Fruit fly (Drosophila melanogaster) whole organism, wandering third instar larva: ENCODE data around the gene Papst2.

ENCODE experiments used
- Abd-B ChIP-seq: fragments of >200 bp; optimal IDR thresholded peaks from 2 replicates; lab custom pipeline; 2017; ENCODE audit warnings: missing biosample characterization, missing genetic modification characterization
- CG32264 ChIP-seq: fragments of 200-800 bp; sonication (Bioruptor generic); optimal IDR thresholded peaks from 2 replicates; lab custom pipeline; 2016; ENCODE audit warnings: missing biosample characterization, missing genetic modification characterization
- CG9705 ChIP-seq: fragments of 200-800 bp; sonication (Bioruptor generic); optimal IDR thresholded peaks from 2 replicates; lab custom pipeline; 2018; ENCODE audit warnings: missing biosample characterization, mild to moderate bottlenecking, missing genetic modification characterization
- CrebA ChIP-seq: fragments of 200-800 bp; sonication (Bioruptor generic); optimal IDR thresholded peaks from 2 replicates; lab custom pipeline; 2016; ENCODE audit warnings: missing biosample characterization, mild to moderate bottlenecking, missing genetic modification characterization, borderline replicate concordance
- Dfd ChIP-seq: fragments of >200 bp; optimal IDR thresholded peaks from 2 replicates; lab custom pipeline; 2017; ENCODE audit warnings: missing biosample characterization, missing genetic modification characterization
- Dif ChIP-seq: fragments of 200-275, 200-300 bp; sonication (Bioruptor generic); optimal IDR thresholded peaks from 2 replicates; lab custom pipeline; 2018; ENCODE audit warnings: missing biosample characterization, missing genetic modification characterization; ENCODE audit not compliant: partially characterized antibody
- GATAd ChIP-seq: sonication (Bioruptor generic); optimal IDR thresholded peaks from 2 replicates; lab custom pipeline; 2016; ENCODE audit warnings: missing biosample characterization, missing genetic modification characterization
- HLH106 ChIP-seq: fragments of 200-800 bp; optimal IDR thresholded peaks from 3 replicates; lab custom pipeline; 2019; ENCODE audit warnings: missing biosample characterization, mild to moderate bottlenecking, missing genetic modification characterization, moderate library complexity
- Hnf4 ChIP-seq: fragments of 200-800 bp; sonication (Bioruptor generic); optimal IDR thresholded peaks from 2 replicates; lab custom pipeline; 2016; ENCODE audit warnings: missing biosample characterization, mild to moderate bottlenecking, missing genetic modification characterization
- Hr78 ChIP-seq: fragments of >200 bp; optimal IDR thresholded peaks from 2 replicates; lab custom pipeline; 2017; ENCODE audit warnings: missing biosample characterization, missing genetic modification characterization
- Hr83 ChIP-seq: fragments of 200-300 bp; sonication (Bioruptor generic); optimal IDR thresholded peaks from 2 replicates; lab custom pipeline; 2016; ENCODE audit warnings: missing biosample characterization, mild to moderate bottlenecking, missing genetic modification characterization, moderate library complexity; ENCODE audit not compliant: poor library complexity, severe bottlenecking
- Jra ChIP-seq: sonication (Bioruptor generic); optimal IDR thresholded peaks from 2 replicates; lab custom pipeline; 2016; ENCODE audit warnings: missing biosample characterization, missing genetic modification characterization
- Mio ChIP-seq: sonication (Bioruptor generic); optimal IDR thresholded peaks from 2 replicates; lab custom pipeline; 2016; ENCODE audit warnings: missing biosample characterization, missing genetic modification characterization
- Myc ChIP-seq: fragments of >200 bp; optimal IDR thresholded peaks from 2 replicates; lab custom pipeline; 2017
- N ChIP-seq: fragments of >200 bp; optimal IDR thresholded peaks from 2 replicates; lab custom pipeline; 2018; ENCODE audit warnings: missing biosample characterization, missing external identifiers, missing genetic modification characterization
- OdsH ChIP-seq: fragments of 200-800 bp; sonication (Bioruptor generic); optimal IDR thresholded peaks from 2 replicates; lab custom pipeline; 2016; ENCODE audit warnings: missing biosample characterization, mild to moderate bottlenecking, missing genetic modification characterization
- Rel ChIP-seq, 2 experiments: fragments of 200-800 bp; sonication (Bioruptor generic) in 1 of 2; optimal IDR thresholded peaks; 2 replicates in 1 of 2; 3 replicates in 1 of 2; lab custom pipeline; 2016 to 2019; ENCODE audit warnings: mild to moderate bottlenecking in 2 of 2, missing biosample characterization in 2 of 2, missing genetic modification characterization in 2 of 2, moderate library complexity in 1 of 2
- Sp1 ChIP-seq: fragments of 200-800 bp; sonication (Bioruptor generic); optimal IDR thresholded peaks from 3 replicates; lab custom pipeline; 2019; ENCODE audit warnings: missing biosample characterization, mild to moderate bottlenecking, missing genetic modification characterization, moderate library complexity
- Vsx2 ChIP-seq: fragments of 200-300, 225-300 bp; sonication (Bioruptor generic); optimal IDR thresholded peaks from 2 replicates; lab custom pipeline; 2018; ENCODE audit warnings: missing biosample characterization, missing genetic modification characterization; ENCODE audit not compliant: partially characterized antibody
- br ChIP-seq: fragments of 200-800 bp; sonication (Bioruptor generic); optimal IDR thresholded peaks from 2 replicates; lab custom pipeline; 2016; ENCODE audit warnings: missing biosample characterization, missing genetic modification characterization
- brk ChIP-seq: fragments of 200-800 bp; sonication (Bioruptor generic); optimal IDR thresholded peaks from 2 replicates; lab custom pipeline; 2016; ENCODE audit warnings: missing biosample characterization, mild to moderate bottlenecking, missing genetic modification characterization
- dl ChIP-seq, 2 experiments: fragments of 175-275, 200-275 bp in 1 of 2; fragments of 200-275 bp in 1 of 2; sonication (Bioruptor generic); optimal IDR thresholded peaks; lab custom pipeline; 2018; ENCODE audit warnings: mild to moderate bottlenecking in 2 of 2, missing biosample characterization in 2 of 2, missing genetic modification characterization in 2 of 2, moderate library complexity in 2 of 2; ENCODE audit not compliant: partially characterized antibody in 2 of 2, insufficient read depth in 1 of 2
- dmrt93B ChIP-seq: fragments of 200-800 bp; sonication (Bioruptor generic); optimal IDR thresholded peaks from 2 replicates; lab custom pipeline; 2018; ENCODE audit warnings: missing biosample characterization, mild to moderate bottlenecking, missing genetic modification characterization
- dsf ChIP-seq: sonication (Bioruptor generic); optimal IDR thresholded peaks from 2 replicates; lab custom pipeline; 2016; ENCODE audit warnings: missing biosample characterization, missing genetic modification characterization, borderline replicate concordance
- ey ChIP-seq: fragments of 200-800 bp; sonication (Bioruptor generic); optimal IDR thresholded peaks from 2 replicates; lab custom pipeline; 2016; ENCODE audit warnings: missing biosample characterization, missing genetic modification characterization
- foxo ChIP-seq, 2 experiments: fragments of 200-800 bp; sonication (Bioruptor generic); optimal IDR thresholded peaks; 2 replicates in 1 of 2; 3 replicates in 1 of 2; lab custom pipeline; 2016 to 2017; ENCODE audit warnings: missing biosample characterization in 2 of 2, missing genetic modification characterization in 2 of 2
- fru ChIP-seq: fragments of 200-800 bp; sonication (Bioruptor generic); optimal IDR thresholded peaks from 3 replicates; lab custom pipeline; 2016; ENCODE audit warnings: missing biosample characterization, mild to moderate bottlenecking, missing genetic modification characterization
- h ChIP-seq: fragments of 200-800 bp; sonication (Bioruptor generic); optimal IDR thresholded peaks from 3 replicates; lab custom pipeline; 2016; ENCODE audit warnings: missing biosample characterization, mild to moderate bottlenecking, missing genetic modification characterization
- jim ChIP-seq: fragments of 175-275, 200-325 bp; sonication (Bioruptor generic); optimal IDR thresholded peaks from 2 replicates; lab custom pipeline; 2016; ENCODE audit warnings: missing biosample characterization, mild to moderate bottlenecking, missing genetic modification characterization
- lola ChIP-seq: fragments of >200 bp; optimal IDR thresholded peaks from 2 replicates; lab custom pipeline; 2017; ENCODE audit warnings: missing biosample characterization, missing genetic modification characterization
- pan ChIP-seq: fragments of >200 bp; optimal IDR thresholded peaks from 2 replicates; lab custom pipeline; 2017
- psq ChIP-seq: fragments of 200-800 bp; sonication (Bioruptor generic); optimal IDR thresholded peaks from 3 replicates; lab custom pipeline; 2017; ENCODE audit warnings: missing biosample characterization, mild to moderate bottlenecking, missing genetic modification characterization, moderate library complexity
- rgr ChIP-seq: fragments of 200-800 bp; sonication (Bioruptor generic); optimal IDR thresholded peaks from 3 replicates; lab custom pipeline; 2016; ENCODE audit warnings: missing biosample characterization, mild to moderate bottlenecking, missing genetic modification characterization
- sage ChIP-seq: fragments of 200-800 bp; sonication (Bioruptor generic); optimal IDR thresholded peaks from 2 replicates; lab custom pipeline; 2016; ENCODE audit warnings: missing biosample characterization, mild to moderate bottlenecking, missing genetic modification characterization
- sv ChIP-seq: fragments of 200-800 bp; sonication (Bioruptor generic); optimal IDR thresholded peaks from 3 replicates; lab custom pipeline; 2016; ENCODE audit warnings: missing biosample characterization, missing genetic modification characterization
- tai ChIP-seq: sonication (Bioruptor generic); optimal IDR thresholded peaks from 2 replicates; lab custom pipeline; 2016; ENCODE audit warnings: missing biosample characterization, missing genetic modification characterization
- usp ChIP-seq: fragments of >200 bp; optimal IDR thresholded peaks from 2 replicates; lab custom pipeline; 2017; ENCODE audit warnings: missing biosample characterization, missing genetic modification characterization
- woc ChIP-seq: sonication (Bioruptor generic); optimal IDR thresholded peaks from 2 replicates; lab custom pipeline; 2016; ENCODE audit warnings: missing biosample characterization, mild to moderate bottlenecking, missing genetic modification characterization

Papst2 gene

DNA sequence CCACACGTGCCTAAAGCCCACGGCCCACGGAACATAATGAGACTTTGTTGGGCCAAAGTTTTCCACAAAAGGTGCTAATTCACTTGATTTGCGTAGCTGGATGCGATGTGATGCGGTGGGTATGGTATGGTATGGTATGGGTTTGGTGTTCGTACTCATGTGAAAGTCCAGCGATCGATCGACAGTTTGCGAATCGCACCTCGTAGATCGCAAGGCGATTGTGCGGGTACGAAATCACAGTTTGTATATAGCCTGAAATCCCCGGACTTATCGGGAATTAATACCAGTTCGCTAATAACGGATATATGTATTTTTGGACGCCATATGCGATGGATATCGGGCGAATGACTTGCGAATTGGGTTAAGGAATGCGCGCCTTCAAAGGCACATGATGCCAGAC is 34.7 kb upstream of the Papst2 start:
- TF ChIP-seq pan (lab: Kevin White, UChicago) (no peak), Rel (GFP tag; optimal IDR thresholded peaks at IDR 0.05; lab: Kevin White, UChicago) (no peak), Rel (tag; optimal IDR thresholded peaks at IDR 0.05; lab: Kevin White, UChicago) (peak; percentile 98), HLH106 (tag; lab: Kevin White, UChicago) (no peak)

DNA sequence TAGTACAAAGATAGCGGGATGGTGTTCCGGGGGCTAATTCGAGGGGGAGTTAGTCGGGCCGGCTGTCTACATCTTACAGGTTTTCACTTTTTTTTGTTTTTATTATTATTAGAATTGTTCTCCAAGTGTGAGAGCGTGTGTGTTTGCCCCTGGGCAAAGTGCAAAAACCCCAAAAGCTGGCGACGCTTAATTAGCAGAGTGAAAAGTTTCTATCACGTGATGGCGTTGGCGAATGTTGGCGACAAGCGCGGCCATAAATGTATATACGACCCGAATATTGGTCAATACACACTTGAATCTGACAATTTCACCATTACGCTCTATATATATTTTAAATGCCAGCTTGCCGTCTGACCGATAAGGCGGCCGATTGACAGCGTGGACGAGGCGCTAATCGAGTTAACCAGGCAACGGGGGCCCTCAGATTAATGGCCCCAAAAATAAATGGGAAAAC is 33.7 kb upstream of the Papst2 start:
- TF ChIP-seq Abd-B (GFP tag; lab: Kevin White, UChicago), result no peak
- TF ChIP-seq ey, result no peak
- no peak for TF ChIP-seq Mio (GFP tag; lab: Kevin White, UChicago)
- TF ChIP-seq OdsH (GFP tag; lab: Kevin White, UChicago), result no peak
- TF ChIP-seq Hnf4 (GFP tag; lab: Kevin White, UChicago), result peak; percentile 12
- TF ChIP-seq jim, result no peak
- no peak for TF ChIP-seq brk (GFP tag; lab: Kevin White, UChicago)
- TF ChIP-seq sv (GFP tag; lab: Kevin White, UChicago), result no peak
- no peak for TF ChIP-seq fru (GFP tag; lab: Kevin White, UChicago)
- TF ChIP-seq psq (GFP tag; lab: Kevin White, UChicago), result no peak
- no peak for TF ChIP-seq Rel (GFP tag; optimal IDR thresholded peaks at IDR 0.05; lab: Kevin White, UChicago)
- peak; percentile 51 for TF ChIP-seq Rel (tag; optimal IDR thresholded peaks at IDR 0.05; lab: Kevin White, UChicago)
- peak; percentile 21 for TF ChIP-seq rgr (GFP tag; lab: Kevin White, UChicago)
- no peak for TF ChIP-seq lola (GFP tag; lab: Kevin White, UChicago)
- TF ChIP-seq GATAd (GFP tag; lab: Kevin White, UChicago), result no peak
- no peak for TF ChIP-seq foxo (GFP tag; optimal IDR thresholded peaks at IDR 0.05; lab: Kevin White, UChicago)
- TF ChIP-seq dsf (GFP tag; lab: Kevin White, UChicago), result no peak
- peak; percentile 12 for TF ChIP-seq br
- TF ChIP-seq CG32264, result no peak
- peak; percentile 21 for TF ChIP-seq Vsx2
- no peak for TF ChIP-seq dl (GFP tag; optimal IDR thresholded peaks at IDR 0.05; lab: Kevin White, UChicago; ENCODE audit: insufficient read depth in 1 of 2, partially characterized antibody in 2 of 2)
- TF ChIP-seq tai, result no peak
- no peak for TF ChIP-seq usp (GFP tag; lab: Kevin White, UChicago)
- TF ChIP-seq woc, result no peak
- TF ChIP-seq Jra (GFP tag; lab: Kevin White, UChicago), result no peak
- TF ChIP-seq Myc (lab: Kevin White, UChicago), result no peak
- no peak for TF ChIP-seq h
- no peak for TF ChIP-seq HLH106 (tag; lab: Kevin White, UChicago)
- TF ChIP-seq pan (lab: Kevin White, UChicago), result no peak
- TF ChIP-seq CG9705 (GFP tag; lab: Kevin White, UChicago), result no peak
- TF ChIP-seq CrebA, result peak; percentile 51
- no peak for TF ChIP-seq sage (GFP tag; lab: Kevin White, UChicago)
- TF ChIP-seq Hr78 (GFP tag; lab: Kevin White, UChicago), result no peak
- TF ChIP-seq dmrt93B (GFP tag; lab: Kevin White, UChicago), result no peak
- TF ChIP-seq N (GFP tag; lab: Kevin White, UChicago), result no peak
- TF ChIP-seq Hr83 (GFP tag; lab: Kevin White, UChicago), result no peak
- TF ChIP-seq Dif (GFP tag; lab: Kevin White, UChicago), result no peak
- TF ChIP-seq Dfd (GFP tag; lab: Kevin White, UChicago), result no peak
- no peak for TF ChIP-seq Sp1 (GFP tag; lab: Kevin White, UChicago)
